Worm (Caenorhabditis elegans) whole organism, early embryonic: Measurements from ENCODE around the gene snpc-1.3.

Experiments used
- B0310.2 ChIP-seq: sonication (generic microtip); optimal IDR thresholded peaks from 2 replicates; lab custom pipeline; 2016; ENCODE audit warnings: mild to moderate bottlenecking, missing genetic modification characterization, missing compliant biosample characterization
- F13C5.2 ChIP-seq: sonication (generic microtip); optimal IDR thresholded peaks from 2 replicates; lab custom pipeline; 2017; ENCODE audit warnings: mild to moderate bottlenecking, missing genetic modification characterization, inconsistent platforms, missing compliant biosample characterization
- aly-1 ChIP-seq: sonication (generic microtip); optimal IDR thresholded peaks from 2 replicates; lab custom pipeline; 2016; ENCODE audit warnings: missing genetic modification characterization, missing compliant biosample characterization
- ama-1 ChIP-seq: fragments of 150-350 bp; optimal IDR thresholded peaks from 2 replicates; lab custom pipeline; 2014
- ceh-13 ChIP-seq: fragments of 200-800 bp; sonication (Bioruptor generic); optimal IDR thresholded peaks from 2 replicates; lab custom pipeline; 2018; ENCODE audit warnings: mild to moderate bottlenecking, missing genetic modification characterization, missing compliant biosample characterization
- ceh-36 ChIP-seq: sonication (generic microtip); optimal IDR thresholded peaks from 2 replicates; lab custom pipeline; 2016; ENCODE audit warnings: missing genetic modification characterization, inconsistent platforms, missing compliant biosample characterization
- ets-7 ChIP-seq: sonication (generic microtip); optimal IDR thresholded peaks from 2 replicates; lab custom pipeline; 2016; ENCODE audit warnings: missing genotype, missing genetic modification characterization, missing compliant biosample characterization
- flt-1 ChIP-seq: fragments of 200-800 bp; sonication (Bioruptor generic); IDR thresholded peaks from 2 replicates; pipeline ENCODE4 v1.3.6; 2022; ENCODE audit warnings: missing genetic modification characterization, missing compliant biosample characterization
- hmbx-1 ChIP-seq: sonication (generic microtip); optimal IDR thresholded peaks from 2 replicates; lab custom pipeline; 2016; ENCODE audit warnings: mild to moderate bottlenecking, missing genetic modification characterization, missing compliant biosample characterization
- hmg-4 ChIP-seq: fragments of 200-800 bp; sonication (Bioruptor generic); optimal IDR thresholded peaks from 2 replicates; lab custom pipeline; 2018; ENCODE audit warnings: mild to moderate bottlenecking, missing genetic modification characterization, missing compliant biosample characterization
- hnd-1 ChIP-seq: sonication (generic microtip); optimal IDR thresholded peaks from 2 replicates; lab custom pipeline; 2016; ENCODE audit warnings: missing genetic modification characterization, missing compliant biosample characterization
- pes-1 ChIP-seq: fragments of 200-800 bp; sonication (Bioruptor generic); IDR thresholded peaks from 2 replicates; pipeline ENCODE4 v1.3.6; 2022; ENCODE audit warnings: missing genetic modification reagents, missing genetic modification characterization, missing compliant biosample characterization
- scrt-1 ChIP-seq: fragments of 200-800 bp; sonication (Bioruptor generic); IDR thresholded peaks from 2 replicates; pipeline ENCODE4 v1.3.6; 2022; ENCODE audit warnings: missing genetic modification characterization, missing compliant biosample characterization
- sea-1 ChIP-seq: fragments of 200-800 bp; sonication (Bioruptor generic); conservative IDR thresholded peaks from 2 replicates; pipeline ENCODE4 v1.3.6; 2022; ENCODE audit warnings: missing genetic modification characterization, missing compliant biosample characterization
- tbx-11 ChIP-seq: fragments of 200-800 bp; sonication (Bioruptor generic); IDR thresholded peaks from 2 replicates; pipeline ENCODE4 v1.3.6; 2022; ENCODE audit warnings: missing genetic modification characterization, missing compliant biosample characterization
- tbx-37 ChIP-seq: fragments of 200-800 bp; sonication (Bioruptor generic); conservative IDR thresholded peaks from 2 replicates; pipeline ENCODE4 v1.3.6; 2022; ENCODE audit warnings: missing genetic modification reagents, missing genetic modification characterization, missing compliant biosample characterization
- tra-4 ChIP-seq: sonication (generic microtip); optimal IDR thresholded peaks from 2 replicates; lab custom pipeline; 2017; ENCODE audit warnings: missing genetic modification characterization, missing compliant biosample characterization

The snpc-1.3 gene

ce11 chrV:5419915-5420314 is 19.1 kb downstream of the snpc-1.3 start, which contains the start of gene F08F3.6:
F08F3.6 (minus strand) TSS chrV:5420067.
- no peak for TF ChIP-seq tbx-11
- no peak for TF ChIP-seq ceh-36 (tag; lab: Kevin White, UChicago)

ce11 chrV:5412808-5413405 is 26.1 kb downstream of the snpc-1.3 start, which contains the start of gene F08F3.10:
F08F3.10 (plus strand) TSS chrV:5413355.
- no peak for TF ChIP-seq flt-1
- no peak for TF ChIP-seq hmbx-1 (tag; lab: Kevin White, UChicago)
- TF ChIP-seq ama-1: no peak
- TF ChIP-seq hnd-1 (tag; lab: Kevin White, UChicago): no peak
- TF ChIP-seq pes-1 (GFP tag; lab: Robert Waterston, UW): no peak
- no peak for TF ChIP-seq tbx-37
- TF ChIP-seq scrt-1: no peak
- TF ChIP-seq tbx-11: no peak
- TF ChIP-seq ets-7 (tag; lab: Kevin White, UChicago): no peak
- no peak for TF ChIP-seq ceh-13 (GFP tag; lab: Kevin White, UChicago)
- TF ChIP-seq F13C5.2 (tag; lab: Kevin White, UChicago): no peak
- TF ChIP-seq B0310.2: no peak
- TF ChIP-seq sea-1: no peak
- no peak for TF ChIP-seq tra-4 (tag; lab: Kevin White, UChicago)

- no peak for TF ChIP-seq aly-1 (tag; lab: Kevin White, UChicago)
- no peak for TF ChIP-seq ceh-36 (tag; lab: Kevin White, UChicago)
- no peak for TF ChIP-seq tbx-37
- no peak for TF ChIP-seq hnd-1 (tag; lab: Kevin White, UChicago)
- TF ChIP-seq tra-4 (tag; lab: Kevin White, UChicago): no peak
- TF ChIP-seq scrt-1: no peak
- no peak for TF ChIP-seq flt-1
- no peak for TF ChIP-seq hmg-4
- no peak for TF ChIP-seq tbx-11
- TF ChIP-seq ets-7 (tag; lab: Kevin White, UChicago): no peak
- no peak for TF ChIP-seq ceh-13 (GFP tag; lab: Kevin White, UChicago)
- no peak for TF ChIP-seq ama-1
- TF ChIP-seq F13C5.2 (tag; lab: Kevin White, UChicago): no peak
These were observed 28.3 kb downstream of the snpc-1.3 start, which contains the start of gene F08F3.4 for ce11 chrV:5410679-5411078. F08F3.4 (plus strand) TSS chrV:5410955.

- no peak for TF ChIP-seq ceh-36 (tag; lab: Kevin White, UChicago)
- TF ChIP-seq ets-7 (tag; lab: Kevin White, UChicago): no peak
- TF ChIP-seq tra-4 (tag; lab: Kevin White, UChicago): no peak
- no peak for TF ChIP-seq scrt-1
- TF ChIP-seq flt-1: no peak
- no peak for TF ChIP-seq sea-1
- no peak for TF ChIP-seq hmbx-1 (tag; lab: Kevin White, UChicago)
- TF ChIP-seq tbx-37: no peak
- no peak for TF ChIP-seq ama-1
- TF ChIP-seq tbx-11: no peak
- no peak for TF ChIP-seq pes-1 (GFP tag; lab: Robert Waterston, UW)
- no peak for TF ChIP-seq B0310.2
- TF ChIP-seq F13C5.2 (tag; lab: Kevin White, UChicago): no peak
- TF ChIP-seq hmg-4: no peak
- no peak for TF ChIP-seq aly-1 (tag; lab: Kevin White, UChicago)
These were observed 30.0 kb downstream of the snpc-1.3 start for ce11 chrV:5408921-5409320.

- no peak for TF ChIP-seq ets-7 (tag; lab: Kevin White, UChicago)
- TF ChIP-seq hnd-1 (tag; lab: Kevin White, UChicago): no peak
- TF ChIP-seq tbx-11: no peak
- no peak for TF ChIP-seq B0310.2
- TF ChIP-seq pes-1 (GFP tag; lab: Robert Waterston, UW): no peak
- no peak for TF ChIP-seq F13C5.2 (tag; lab: Kevin White, UChicago)
- TF ChIP-seq aly-1 (tag; lab: Kevin White, UChicago): no peak
- TF ChIP-seq hmbx-1 (tag; lab: Kevin White, UChicago): no peak
- TF ChIP-seq tra-4 (tag; lab: Kevin White, UChicago): no peak
- TF ChIP-seq scrt-1: no peak
- no peak for TF ChIP-seq tbx-37
- no peak for TF ChIP-seq sea-1
- no peak for TF ChIP-seq hmg-4
- TF ChIP-seq ceh-36 (tag; lab: Kevin White, UChicago): no peak
- no peak for TF ChIP-seq flt-1
These were observed 30.7 kb downstream of the snpc-1.3 start, which contains the start of gene C25A6.1 for ce11 chrV:5408223-5408622. C25A6.1 (plus strand) TSS chrV:5408523.

- no peak for TF ChIP-seq aly-1 (tag; lab: Kevin White, UChicago)
- TF ChIP-seq hmg-4: no peak
- no peak for TF ChIP-seq pes-1 (GFP tag; lab: Robert Waterston, UW)
- TF ChIP-seq tra-4 (tag; lab: Kevin White, UChicago): no peak
- no peak for TF ChIP-seq flt-1
- TF ChIP-seq F13C5.2 (tag; lab: Kevin White, UChicago): no peak
- no peak for TF ChIP-seq ama-1
- no peak for TF ChIP-seq B0310.2
- TF ChIP-seq ceh-13 (GFP tag; lab: Kevin White, UChicago): no peak
- no peak for TF ChIP-seq sea-1
These were observed 33.9 kb downstream of the snpc-1.3 start, which contains the start of gene dmsr-7 for ce11 chrV:5405053-5405452. dmsr-7 (plus strand) TSS chrV:5405353.

- TF ChIP-seq ceh-36 (tag; lab: Kevin White, UChicago) (no peak), ceh-13 (GFP tag; lab: Kevin White, UChicago) (no peak), B0310.2 (no peak), hmg-4 (no peak), ama-1 (no peak), flt-1 (no peak), pes-1 (GFP tag; lab: Robert Waterston, UW) (no peak), aly-1 (tag; lab: Kevin White, UChicago) (no peak)
These were observed 35.0 kb downstream of the snpc-1.3 start for ce11 chrV:5403938-5404337.

- no peak for TF ChIP-seq flt-1
- no peak for TF ChIP-seq tbx-11
- no peak for TF ChIP-seq ceh-36 (tag; lab: Kevin White, UChicago)
- no peak for TF ChIP-seq hmg-4
- no peak for TF ChIP-seq tra-4 (tag; lab: Kevin White, UChicago)
- TF ChIP-seq pes-1 (GFP tag; lab: Robert Waterston, UW): no peak
- TF ChIP-seq B0310.2: no peak
- no peak for TF ChIP-seq hmbx-1 (tag; lab: Kevin White, UChicago)
- no peak for TF ChIP-seq hnd-1 (tag; lab: Kevin White, UChicago)
- TF ChIP-seq aly-1 (tag; lab: Kevin White, UChicago): no peak
- TF ChIP-seq sea-1: no peak
- TF ChIP-seq ceh-13 (GFP tag; lab: Kevin White, UChicago): no peak
These were observed 45.9 kb downstream of the snpc-1.3 start, which contains the start of gene C35A11.4 for ce11 chrV:5392993-5393628. C35A11.4 (minus strand) TSS chrV:5393148.
